Fruit fly (Drosophila melanogaster): ENCODE data around the gene Pglym87.

Pglym87 gene

dm6 chr3R:12221366-12221916 is 11.1 kb downstream of the Pglym87 start, which contains the start of gene CG4860:
TSS of gene CG4860 (minus strand) at chr3R:12221464.
- peak; percentile 1 for TF ChIP-seq sima (GFP tag; optimal IDR thresholded peaks at IDR 0.05)
- TF ChIP-seq ind (GFP tag; optimal IDR thresholded peaks at IDR 0.05), result peak; percentile 87
- peak; percentile 81 for TF ChIP-seq Abd-B (GFP tag; optimal IDR thresholded peaks at IDR 0.05)
- no peak for TF ChIP-seq fd64A (GFP tag; optimal IDR thresholded peaks at IDR 0.05)
- TF ChIP-seq Dref (GFP tag; IDR thresholded peaks at IDR 0.05), result peak; percentile 39; the same call in 1 of the 2 replicates
- TF ChIP-seq gfzf (GFP tag; optimal IDR thresholded peaks at IDR 0.05), result no peak
- TF ChIP-seq Kr (GFP tag; optimal IDR thresholded peaks at IDR 0.05), result no peak
- TF ChIP-seq wdn (GFP tag; IDR thresholded peaks at IDR 0.05), result peak; percentile 46; the same call in 1 of the 2 replicates
- TF ChIP-seq sqz (GFP tag; optimal IDR thresholded peaks at IDR 0.05), result no peak
- TF ChIP-seq lilli (GFP tag; optimal IDR thresholded peaks at IDR 0.05), result peak; percentile 93
- peak; percentile 57 for TF ChIP-seq CG2202 (tag; optimal IDR thresholded peaks at IDR 0.05)
- TF ChIP-seq HHEX (GFP tag; optimal IDR thresholded peaks at IDR 0.05), result peak; percentile 86
- TF ChIP-seq CG4617 (GFP tag; optimal IDR thresholded peaks at IDR 0.05; ENCODE audit: borderline replicate concordance), result peak; percentile 53
- no peak for TF ChIP-seq CG7745 (tag; optimal IDR thresholded peaks at IDR 0.05)
- no peak for TF ChIP-seq CG17802 (tag; optimal IDR thresholded peaks at IDR 0.05)
- TF ChIP-seq fd96Cb (tag; optimal IDR thresholded peaks at IDR 0.05), result peak; percentile 82
- TF ChIP-seq Bdp1 (GFP tag; optimal IDR thresholded peaks at IDR 0.05), result peak; percentile 65
- TF ChIP-seq tin (GFP tag; optimal IDR thresholded peaks at IDR 0.05), result peak; percentile 81
- no peak for TF ChIP-seq nau (GFP tag; optimal IDR thresholded peaks at IDR 0.05)
- TF ChIP-seq Vsx1 (GFP tag; optimal IDR thresholded peaks at IDR 0.05), result peak; percentile 76
- peak; percentile 76 for TF ChIP-seq pnt (GFP tag; optimal IDR thresholded peaks at IDR 0.05)
- peak; percentile 50 for TF ChIP-seq Hand (GFP tag; optimal IDR thresholded peaks at IDR 0.05)
- peak; percentile 79 for TF ChIP-seq CG6765 (GFP tag; optimal IDR thresholded peaks at IDR 0.05)
- TF ChIP-seq mirr (GFP tag; optimal IDR thresholded peaks at IDR 0.05), result peak; percentile 35
- TF ChIP-seq ranshi (GFP tag; IDR thresholded peaks at IDR 0.05), result peak; percentile 75; the same call in 1 of the 2 replicates
- peak; percentile 93 for TF ChIP-seq Hmr (GFP tag; optimal IDR thresholded peaks at IDR 0.05)
- TF ChIP-seq tll (GFP tag; optimal IDR thresholded peaks at IDR 0.05), result no peak
- peak; percentile 89 for TF ChIP-seq al (GFP tag; IDR thresholded peaks at IDR 0.05)
- TF ChIP-seq CG12299 (tag; optimal IDR thresholded peaks at IDR 0.05), result peak; percentile 84
- TF ChIP-seq schlank (tag; optimal IDR thresholded peaks at IDR 0.05), result peak; percentile 79
- peak; percentile 89 for TF ChIP-seq CG3281 (GFP tag; optimal IDR thresholded peaks at IDR 0.05)
- TF ChIP-seq CG31388 (GFP tag; optimal IDR thresholded peaks at IDR 0.05), result peak; percentile 57
- peak; percentile 91 for TF ChIP-seq CG31441 (GFP tag; IDR thresholded peaks at IDR 0.05)
- TF ChIP-seq Ets97D (GFP tag; optimal IDR thresholded peaks at IDR 0.05), result peak; percentile 48
- TF ChIP-seq Rx (GFP tag; IDR thresholded peaks at IDR 0.05), result peak; percentile 73
- peak; percentile 78 for TF ChIP-seq rib (GFP tag; IDR thresholded peaks at IDR 0.05)
- peak in 1 of 3 experiments; percentile 71 for TF ChIP-seq lola (GFP tag; optimal IDR thresholded peaks at IDR 0.05)
- TF ChIP-seq so (GFP tag; IDR thresholded peaks at IDR 0.05), result peak; percentile 84
- TF ChIP-seq CG11247 (GFP tag; IDR thresholded peaks at IDR 0.05), result peak; percentile 88
- peak; percentile 62 for TF ChIP-seq CG6854 (GFP tag; optimal IDR thresholded peaks at IDR 0.05)
- TF ChIP-seq Hr78 (GFP tag; optimal IDR thresholded peaks at IDR 0.05), result no peak
- peak; percentile 60; the same call in 1 of the 2 replicates for TF ChIP-seq E2f2 (GFP tag; IDR thresholded peaks at IDR 0.05)
- TF ChIP-seq CG10366 (GFP tag; IDR thresholded peaks at IDR 0.05), result peak; percentile 89
- TF ChIP-seq tio (GFP tag; optimal IDR thresholded peaks at IDR 0.05), result peak; percentile 78
- TF ChIP-seq CG8924 (tag; optimal IDR thresholded peaks at IDR 0.05), result peak; percentile 85
- peak; percentile 83 for TF ChIP-seq phol (tag; optimal IDR thresholded peaks at IDR 0.05)
- TF ChIP-seq Blimp-1 (GFP tag; optimal IDR thresholded peaks at IDR 0.05), result peak; percentile 83
- no peak for TF ChIP-seq CG8290 (GFP tag; optimal IDR thresholded peaks at IDR 0.05)
- TF ChIP-seq CG8290 (tag; optimal IDR thresholded peaks at IDR 0.05), result peak in 1 of 2 experiments; percentile 80
